Fruit fly (Drosophila melanogaster) whole organism, embryonic: ENCODE data around the gene Cdk5alpha.

ENCODE experiments used
- ATbp ChIP-seq: fragments of 200-800 bp; sonication (Bioruptor generic); optimal IDR thresholded peaks from 2 replicates; lab custom pipeline; 2017; ENCODE audit warnings: missing biosample characterization, mild to moderate bottlenecking, missing genetic modification characterization, missing genetic modification reagents
- CG10543 ChIP-seq: fragments of 200-800 bp; sonication (Bioruptor generic); optimal IDR thresholded peaks from 3 replicates; lab custom pipeline; 2017; ENCODE audit warnings: missing biosample characterization, mild to moderate bottlenecking, missing genetic modification characterization, moderate library complexity
- CG11247 ChIP-seq: fragments of 200-800 bp; sonication (Bioruptor generic); IDR thresholded peaks from 2 replicates; pipeline ENCODE4 v1.3.6; 2022; ENCODE audit warnings: missing biosample characterization, missing genetic modification characterization
- CG11723 ChIP-seq: fragments of 200-800 bp; sonication (Bioruptor generic); optimal IDR thresholded peaks from 2 replicates; lab custom pipeline; 2017; ENCODE audit warnings: missing biosample characterization, mild to moderate bottlenecking, missing genetic modification characterization
- CG12155 ChIP-seq: fragments of 200-800 bp; sonication (Bioruptor generic); optimal IDR thresholded peaks from 3 replicates; lab custom pipeline; 2016; ENCODE audit warnings: missing biosample characterization, missing genetic modification characterization
- CG12769 ChIP-seq: fragments of 200-800 bp; sonication (Bioruptor generic); optimal IDR thresholded peaks from 2 replicates; lab custom pipeline; 2019; ENCODE audit warnings: missing biosample characterization, mild to moderate bottlenecking, missing genetic modification characterization, moderate library complexity
- CG12942 ChIP-seq: fragments of 200-800 bp; sonication (Bioruptor generic); optimal IDR thresholded peaks from 3 replicates; lab custom pipeline; 2016; ENCODE audit warnings: missing biosample characterization, missing genetic modification characterization
- CG15073 ChIP-seq: fragments of 200-800 bp; sonication (Bioruptor generic); optimal IDR thresholded peaks from 2 replicates; lab custom pipeline; 2016; ENCODE audit warnings: missing biosample characterization, missing genetic modification characterization
- CG16779 ChIP-seq: fragments of 200-800 bp; sonication (Bioruptor generic); IDR thresholded peaks from 2 replicates; pipeline ENCODE4 v1.3.6; 2022; ENCODE audit warnings: missing biosample characterization, missing genetic modification characterization
- CG17568 ChIP-seq: fragments of 200-800 bp; sonication (Bioruptor generic); optimal IDR thresholded peaks from 2 replicates; lab custom pipeline; 2018; ENCODE audit warnings: missing biosample characterization, mild to moderate bottlenecking, missing genetic modification characterization, moderate library complexity
- CG18599 ChIP-seq: fragments of 200-800 bp; sonication (Bioruptor generic); optimal IDR thresholded peaks from 3 replicates; lab custom pipeline; 2017; ENCODE audit warnings: missing biosample characterization, missing genetic modification characterization, mild to moderate bottlenecking, moderate library complexity, missing genetic modification reagents
- CG18619 ChIP-seq: fragments of 200-800 bp; sonication (Bioruptor generic); optimal IDR thresholded peaks from 3 replicates; lab custom pipeline; 2017; ENCODE audit warnings: missing biosample characterization, mild to moderate bottlenecking, missing genetic modification characterization
- CG2120 ChIP-seq: fragments of 200-800 bp; sonication (Bioruptor generic); optimal IDR thresholded peaks from 3 replicates; lab custom pipeline; 2016; ENCODE audit warnings: missing biosample characterization, missing genetic modification characterization
- CG2875 ChIP-seq: fragments of 200-800 bp; sonication (Bioruptor generic); optimal IDR thresholded peaks from 2 replicates; lab custom pipeline; 2017; ENCODE audit warnings: missing biosample characterization, mild to moderate bottlenecking, missing genetic modification characterization, missing genetic modification reagents
- CG31388 ChIP-seq: fragments of 200-800 bp; sonication (Bioruptor generic); optimal IDR thresholded peaks from 2 replicates; lab custom pipeline; 2016; ENCODE audit warnings: missing biosample characterization, missing genetic modification characterization
- CG3407 ChIP-seq: fragments of 200-800 bp; sonication (Bioruptor generic); optimal IDR thresholded peaks from 2 replicates; lab custom pipeline; 2018; ENCODE audit warnings: missing biosample characterization, mild to moderate bottlenecking, missing genetic modification characterization
- CG6175 ChIP-seq: fragments of 200-800 bp; sonication (Bioruptor generic); IDR thresholded peaks from 3 replicates; pipeline ENCODE4 v1.3.6; 2022; ENCODE audit warnings: missing biosample characterization, missing genetic modification characterization
- CG7357 ChIP-seq: fragments of 200-800 bp; sonication (Bioruptor generic); IDR thresholded peaks from 3 replicates; pipeline ENCODE4 v1.3.6; 2022; ENCODE audit warnings: missing biosample characterization, missing genetic modification characterization
- CG7987 ChIP-seq: fragments of 200-800 bp; sonication (Bioruptor generic); optimal IDR thresholded peaks from 2 replicates; lab custom pipeline; 2018; ENCODE audit warnings: missing biosample characterization, mild to moderate bottlenecking, missing genetic modification characterization, moderate library complexity
- CG8290 ChIP-seq, 3 experiments: fragments of 200-800 bp; sonication (Bioruptor generic); optimal IDR thresholded peaks; 2 replicates each; lab custom pipeline; 2016 to 2019; ENCODE audit warnings: missing biosample characterization in 3 of 3, missing genetic modification characterization in 3 of 3, mild to moderate bottlenecking in 2 of 3, moderate library complexity in 1 of 3
- CG8765 ChIP-seq: fragments of 200-800 bp; sonication (Bioruptor generic); IDR thresholded peaks from 2 replicates; pipeline ENCODE4 v1.3.6; 2022; ENCODE audit warnings: missing biosample characterization, missing genetic modification characterization
- D19A ChIP-seq: fragments of 200-800 bp; optimal IDR thresholded peaks from 3 replicates; lab custom pipeline; 2019; ENCODE audit warnings: missing biosample characterization, mild to moderate bottlenecking, missing genetic modification characterization, moderate library complexity
- Doc2 ChIP-seq: fragments of 200-800 bp; sonication (Bioruptor generic); IDR thresholded peaks from 2 replicates; pipeline ENCODE4 v1.3.6; 2022; ENCODE audit warnings: missing biosample characterization, missing genetic modification characterization
- Ets65A ChIP-seq: fragments of 200-800 bp; sonication (Bioruptor generic); peaks from one replicate; lab custom pipeline; 2016; ENCODE audit warnings: missing biosample characterization, missing genetic modification characterization
- Mad ChIP-seq: fragments of 200-800 bp; sonication (Bioruptor generic); optimal IDR thresholded peaks from 2 replicates; lab custom pipeline; 2016; ENCODE audit warnings: missing biosample characterization, missing genetic modification characterization
- Max ChIP-seq: fragments of 200-800 bp; sonication (Bioruptor generic); optimal IDR thresholded peaks from 2 replicates; lab custom pipeline; 2016; ENCODE audit warnings: missing biosample characterization, mild to moderate bottlenecking, missing genetic modification characterization
- Myb ChIP-seq: fragments of 200-800 bp; sonication (Bioruptor generic); optimal IDR thresholded peaks from 2 replicates; lab custom pipeline; 2016; ENCODE audit warnings: missing biosample characterization, missing genetic modification characterization
- NC2α ChIP-seq: fragments of 200-800 bp; sonication (Bioruptor generic); optimal IDR thresholded peaks from 2 replicates; lab custom pipeline; 2016; ENCODE audit warnings: missing biosample characterization, missing genetic modification characterization
- Pdp1 ChIP-seq, 2 experiments: fragments of 200-800 bp; sonication (Bioruptor generic); optimal IDR thresholded peaks; 3 replicates each; lab custom pipeline; 2016; ENCODE audit warnings: missing biosample characterization in 2 of 2, missing genetic modification characterization in 2 of 2, mild to moderate bottlenecking in 1 of 2, moderate library complexity in 1 of 2
- Rx ChIP-seq: fragments of 200-800 bp; sonication (Bioruptor generic); IDR thresholded peaks from 2 replicates; pipeline ENCODE4 v1.3.6; 2022; ENCODE audit warnings: missing biosample characterization, missing genetic modification characterization
- Ssrp ChIP-seq: fragments of 200-800 bp; sonication (Bioruptor generic); optimal IDR thresholded peaks from 2 replicates; lab custom pipeline; 2018; ENCODE audit warnings: missing biosample characterization, mild to moderate bottlenecking, missing genetic modification characterization, moderate library complexity
- az2 ChIP-seq: fragments of 200-800 bp; sonication (Bioruptor generic); optimal IDR thresholded peaks from 3 replicates; lab custom pipeline; 2016; ENCODE audit warnings: missing biosample characterization, missing genetic modification characterization
- cg ChIP-seq: fragments of 200-800 bp; sonication (Bioruptor generic); optimal IDR thresholded peaks from 3 replicates; lab custom pipeline; 2019; ENCODE audit warnings: missing biosample characterization, mild to moderate bottlenecking, missing genetic modification characterization, moderate library complexity
- chif ChIP-seq, 2 experiments: fragments of 200-800 bp; sonication (Bioruptor generic); optimal IDR thresholded peaks; 3 replicates each; lab custom pipeline; 2016; ENCODE audit warnings: missing biosample characterization in 2 of 2, missing genetic modification characterization in 2 of 2
- ci ChIP-seq: fragments of 200-800 bp; sonication (Bioruptor generic); IDR thresholded peaks from 3 replicates; pipeline ENCODE4 v1.3.6; 2022; ENCODE audit warnings: missing biosample characterization, missing genetic modification characterization
- esg ChIP-seq: fragments of 200-800 bp; sonication (Bioruptor generic); conservative IDR thresholded peaks from 2 replicates; pipeline ENCODE4 v1.3.6; 2022; ENCODE audit warnings: missing biosample characterization, missing genetic modification characterization
- eyg ChIP-seq: fragments of 200-800 bp; sonication (Bioruptor generic); optimal IDR thresholded peaks from 3 replicates; lab custom pipeline; 2016; ENCODE audit warnings: missing biosample characterization, missing genetic modification characterization
- gem ChIP-seq: fragments of 200-800 bp; sonication (Bioruptor generic); optimal IDR thresholded peaks from 2 replicates; lab custom pipeline; 2019; ENCODE audit warnings: missing biosample characterization, mild to moderate bottlenecking, missing genetic modification characterization, moderate library complexity
- gsb ChIP-seq: fragments of 200-800 bp; sonication (Bioruptor generic); IDR thresholded peaks from 2 replicates; pipeline ENCODE4 v1.3.6; 2022; ENCODE audit warnings: missing biosample characterization, missing genetic modification characterization
- hbn ChIP-seq: fragments of 200-800 bp; sonication (Bioruptor generic); IDR thresholded peaks from 2 replicates; pipeline ENCODE4 v1.3.6; 2022; ENCODE audit warnings: missing biosample characterization, missing genetic modification characterization; ENCODE audit not compliant: partially characterized antibody
- ind ChIP-seq: fragments of 200-800 bp; sonication (Bioruptor generic); optimal IDR thresholded peaks from 3 replicates; lab custom pipeline; 2016; ENCODE audit warnings: missing biosample characterization, missing genetic modification characterization
- klu ChIP-seq: fragments of 200-800 bp; sonication (Bioruptor generic); IDR thresholded peaks from 2 replicates; pipeline ENCODE4 v1.3.6; 2022; ENCODE audit warnings: missing biosample characterization, missing genetic modification characterization
- otp ChIP-seq: fragments of 200-800 bp; sonication (Bioruptor generic); IDR thresholded peaks from 3 replicates; pipeline ENCODE4, ENCODE4 v1.3.6; 2022; ENCODE audit warnings: missing biosample characterization, missing genetic modification characterization
- pho ChIP-seq: fragments of 200-800 bp; sonication (Bioruptor generic); optimal IDR thresholded peaks from 2 replicates; lab custom pipeline; 2016; ENCODE audit warnings: missing biosample characterization, missing genetic modification characterization
- psq ChIP-seq: fragments of 200-800 bp; sonication (Bioruptor generic); optimal IDR thresholded peaks from 2 replicates; lab custom pipeline; 2017; ENCODE audit warnings: missing biosample characterization, missing genetic modification characterization
- sens-2 ChIP-seq: fragments of 200-800 bp; sonication (Bioruptor generic); IDR thresholded peaks from 2 replicates; pipeline ENCODE4 v1.3.6; 2022; ENCODE audit warnings: missing biosample characterization, missing genetic modification characterization
- slou ChIP-seq: fragments of 200-800 bp; sonication (Bioruptor generic); optimal IDR thresholded peaks from 3 replicates; lab custom pipeline; 2016; ENCODE audit warnings: missing biosample characterization, missing genetic modification characterization
- usp ChIP-seq: fragments of >200 bp; optimal IDR thresholded peaks from 2 replicates; lab custom pipeline; 2017; ENCODE audit warnings: missing biosample characterization, missing genetic modification characterization
- vnd ChIP-seq: fragments of 200-800 bp; sonication (Bioruptor generic); IDR thresholded peaks from 3 replicates; pipeline ENCODE4 v1.3.6; 2022; ENCODE audit warnings: missing biosample characterization, missing genetic modification characterization; ENCODE audit not compliant: partially characterized antibody
- wdn ChIP-seq: fragments of 200-800 bp; sonication (Bioruptor generic); IDR thresholded peaks from 2 replicates; pipeline ENCODE4 v1.3.6; 2022; ENCODE audit warnings: missing biosample characterization, missing genetic modification characterization

Gene Cdk5alpha

DNA sequence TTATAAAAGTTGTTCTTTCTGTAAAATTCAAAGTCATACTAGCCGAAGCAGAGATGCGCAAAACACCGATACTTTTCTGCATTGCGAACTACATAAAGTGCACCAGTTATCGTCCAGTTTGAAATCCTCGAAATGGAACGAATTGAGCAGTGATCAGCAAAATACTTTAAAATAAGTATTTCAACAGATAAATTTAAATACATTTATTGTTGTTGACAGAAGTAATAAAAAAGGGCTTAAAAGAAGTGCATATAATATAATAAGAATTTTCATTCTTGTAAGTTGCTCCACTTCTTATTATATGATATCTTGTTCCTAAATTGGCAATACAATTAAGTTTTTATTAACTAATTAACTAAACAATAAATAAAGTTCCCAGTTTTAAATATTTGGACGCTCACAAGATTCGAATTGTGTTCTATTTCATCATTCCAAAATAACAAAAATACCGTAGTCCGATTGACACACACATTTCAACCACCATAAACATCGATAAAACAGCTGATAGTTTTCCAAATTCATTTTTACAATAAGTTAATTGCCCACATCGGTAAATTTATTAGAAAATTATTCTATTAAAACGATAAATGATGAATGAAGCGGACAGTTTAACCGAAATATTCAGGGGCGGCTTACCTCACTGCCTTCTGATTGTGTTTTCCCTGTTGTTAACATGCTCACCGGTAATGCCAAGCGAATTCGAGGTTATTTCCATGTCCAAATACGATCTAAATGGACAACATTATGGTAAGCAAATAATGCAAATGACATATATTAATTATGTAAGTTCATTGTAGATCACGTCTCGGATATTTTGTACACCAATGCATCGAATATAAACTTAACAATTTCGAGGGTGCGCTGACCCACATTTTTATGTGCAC is 3.8 kb upstream of the Cdk5alpha start, which contains the start of the genes Usp14 and CG4972 (continued):
- no peak for TF ChIP-seq CG12769 (tag; lab: Kevin White, UChicago)
- TF ChIP-seq CG16779 (GFP tag; lab: Robert Waterston, UW): no peak
- TF ChIP-seq CG11247 (GFP tag; lab: Robert Waterston, UW): no peak
- TF ChIP-seq az2 (GFP tag; lab: Kevin White, UChicago): no peak
- TF ChIP-seq eyg: no peak
- TF ChIP-seq CG7357: no peak
- TF ChIP-seq chif (GFP tag; optimal IDR thresholded peaks at IDR 0.05; lab: Kevin White, UChicago): no peak
- TF ChIP-seq gsb (GFP tag; lab: Robert Waterston, UW): no peak
- no peak for TF ChIP-seq CG15073 (GFP tag; lab: Kevin White, UChicago)
- no peak for TF ChIP-seq Doc2 (GFP tag; lab: Robert Waterston, UW)
- no peak for TF ChIP-seq CG6175 (GFP tag; lab: Robert Waterston, UW)
- TF ChIP-seq esg (GFP tag; lab: Robert Waterston, UW): no peak
- TF ChIP-seq CG18599 (GFP tag; lab: Kevin White, UChicago): no peak
- no peak for TF ChIP-seq otp (GFP tag; lab: Robert Waterston, UW)
- TF ChIP-seq Mad (GFP tag; lab: Kevin White, UChicago): no peak
- TF ChIP-seq CG8765 (GFP tag; lab: Robert Waterston, UW): no peak
- TF ChIP-seq gem (tag; lab: Kevin White, UChicago): no peak
- TF ChIP-seq CG17568: no peak
- no peak for TF ChIP-seq Ssrp (tag; lab: Kevin White, UChicago)
- no peak for TF ChIP-seq wdn
- TF ChIP-seq psq (GFP tag; lab: Kevin White, UChicago): no peak
- TF ChIP-seq Ets65A: peak; percentile 25
- no peak for TF ChIP-seq CG12942 (GFP tag; lab: Kevin White, UChicago)
- no peak for TF ChIP-seq ci (GFP tag; lab: Robert Waterston, UW)
- TF ChIP-seq Pdp1 (GFP tag; optimal IDR thresholded peaks at IDR 0.05; lab: Kevin White, UChicago): peak in 1 of 2 experiments; percentile 27
- TF ChIP-seq CG8290 (GFP tag; optimal IDR thresholded peaks at IDR 0.05; lab: Kevin White, UChicago): peak; percentile 6
- no peak for TF ChIP-seq CG8290 (tag; optimal IDR thresholded peaks at IDR 0.05; lab: Kevin White, UChicago)
- TF ChIP-seq CG18619 (GFP tag; lab: Kevin White, UChicago): no peak
- no peak for TF ChIP-seq klu
- TF ChIP-seq pho (GFP tag; lab: Kevin White, UChicago): no peak
- no peak for TF ChIP-seq CG7987
- TF ChIP-seq CG2875 (GFP tag; lab: Kevin White, UChicago): no peak
- TF ChIP-seq slou (GFP tag; lab: Kevin White, UChicago): no peak
- TF ChIP-seq usp (GFP tag; lab: Kevin White, UChicago): no peak
- peak; percentile 24 for TF ChIP-seq Max (GFP tag; lab: Kevin White, UChicago)
- TF ChIP-seq vnd (GFP tag; lab: Robert Waterston, UW): no peak
- no peak for TF ChIP-seq NC2α (GFP tag; lab: Kevin White, UChicago)
- TF ChIP-seq Myb: peak; percentile 41
- no peak for TF ChIP-seq sens-2 (GFP tag; lab: Robert Waterston, UW)
- no peak for TF ChIP-seq hbn (GFP tag; lab: Robert Waterston, UW)
- TF ChIP-seq cg: no peak
- no peak for TF ChIP-seq D19A (tag; lab: Kevin White, UChicago)
- TF ChIP-seq CG3407 (GFP tag; lab: Kevin White, UChicago): no peak
- no peak for TF ChIP-seq Rx (GFP tag; lab: Robert Waterston, UW)
- no peak for TF ChIP-seq CG10543 (GFP tag; lab: Kevin White, UChicago)
- no peak for TF ChIP-seq CG31388
- TF ChIP-seq ATbp (GFP tag; lab: Kevin White, UChicago): no peak
- TF ChIP-seq CG12155 (GFP tag; lab: Kevin White, UChicago): no peak
- TF ChIP-seq CG2120 (GFP tag; lab: Kevin White, UChicago): peak; percentile 29
- peak; percentile 80 for TF ChIP-seq CG11723 (GFP tag; lab: Kevin White, UChicago)
- no peak for TF ChIP-seq ind (GFP tag; lab: Kevin White, UChicago)
